Fruit fly (Drosophila melanogaster) whole organism, embryonic: Measurements from ENCODE around the gene CG43731.

Experiments
- Awh ChIP-seq: fragments of 200-800 bp; sonication (Bioruptor generic); IDR thresholded peaks from 2 replicates; pipeline ENCODE4, ENCODE4 v1.3.6; 2022; ENCODE audit warnings: missing biosample characterization, missing genetic modification characterization
- CG10267 ChIP-seq: fragments of 200-800 bp; sonication (Bioruptor generic); optimal IDR thresholded peaks from 2 replicates; lab custom pipeline; 2018; ENCODE audit warnings: missing biosample characterization, mild to moderate bottlenecking, missing genetic modification characterization, moderate library complexity
- CG11696 ChIP-seq: fragments of 200-800 bp; sonication (Bioruptor generic); IDR thresholded peaks from 2 replicates; pipeline ENCODE4 v1.3.6; 2022; ENCODE audit warnings: missing biosample characterization, missing genetic modification characterization
- CG12391 ChIP-seq: fragments of 200-800 bp; sonication (Bioruptor generic); optimal IDR thresholded peaks from 3 replicates; lab custom pipeline; 2018; ENCODE audit warnings: missing biosample characterization, mild to moderate bottlenecking, missing genetic modification characterization, moderate library complexity
- CG12659 ChIP-seq: fragments of 200-800 bp; sonication (Bioruptor generic); optimal IDR thresholded peaks from 3 replicates; lab custom pipeline; 2017; ENCODE audit warnings: mild to moderate bottlenecking, missing biosample characterization, missing genetic modification reagents, missing genetic modification characterization
- CG13624 ChIP-seq: fragments of 200-800 bp; sonication (Bioruptor generic); optimal IDR thresholded peaks from 2 replicates; lab custom pipeline; 2016; ENCODE audit warnings: missing biosample characterization, missing genetic modification characterization
- CG13775 ChIP-seq: fragments of 200-800 bp; sonication (Bioruptor generic); optimal IDR thresholded peaks from 3 replicates; lab custom pipeline; 2017; ENCODE audit warnings: missing biosample characterization, mild to moderate bottlenecking, missing genetic modification characterization
- CG15269 ChIP-seq: fragments of 200-800 bp; sonication (Bioruptor generic); optimal IDR thresholded peaks from 2 replicates; lab custom pipeline; 2018; ENCODE audit warnings: missing biosample characterization, mild to moderate bottlenecking, missing genetic modification characterization, moderate library complexity
- CG17359 ChIP-seq: fragments of 200-800 bp; sonication (Bioruptor generic); optimal IDR thresholded peaks from 3 replicates; lab custom pipeline; 2018; ENCODE audit warnings: missing biosample characterization, mild to moderate bottlenecking, missing genetic modification characterization, moderate library complexity
- CG18262 ChIP-seq: fragments of 200-800 bp; optimal IDR thresholded peaks from 3 replicates; lab custom pipeline; 2019; ENCODE audit warnings: missing biosample characterization, mild to moderate bottlenecking, missing genetic modification characterization, moderate library complexity
- CG1832 ChIP-seq: fragments of 200-800 bp; sonication (Bioruptor generic); optimal IDR thresholded peaks from 2 replicates; lab custom pipeline; 2017; ENCODE audit warnings: missing biosample characterization, mild to moderate bottlenecking, missing genetic modification characterization, inconsistent platforms
- CG2199 ChIP-seq: fragments of 200-800 bp; sonication (Bioruptor generic); IDR thresholded peaks from 3 replicates; pipeline ENCODE4 v1.3.6; 2022; ENCODE audit warnings: missing biosample characterization, missing genetic modification characterization
- CG3065 ChIP-seq: fragments of 200-800 bp; sonication (Bioruptor generic); optimal IDR thresholded peaks from 2 replicates; lab custom pipeline; 2016; ENCODE audit warnings: missing biosample characterization, missing genetic modification characterization
- CG4328 ChIP-seq: fragments of 200-800 bp; sonication (Bioruptor generic); optimal IDR thresholded peaks from 3 replicates; lab custom pipeline; 2017; ENCODE audit warnings: missing biosample characterization, missing genetic modification reagents, missing genetic modification characterization
- CG4404 ChIP-seq: fragments of 200-800 bp; sonication (Bioruptor generic); IDR thresholded peaks from 2 replicates; pipeline ENCODE4 v1.3.6; 2022; ENCODE audit warnings: missing biosample characterization, missing genetic modification characterization
- CG5245 ChIP-seq: fragments of 200-800 bp; sonication (Bioruptor generic); optimal IDR thresholded peaks from 3 replicates; lab custom pipeline; 2016; ENCODE audit warnings: missing biosample characterization, missing genetic modification characterization
- CG7786 ChIP-seq: fragments of 200-800 bp; sonication (Bioruptor generic); optimal IDR thresholded peaks from 2 replicates; lab custom pipeline; 2016; ENCODE audit warnings: missing biosample characterization, missing genetic modification characterization
- CG9215 ChIP-seq: fragments of 200-800 bp; sonication (Bioruptor generic); IDR thresholded peaks from 2 replicates; pipeline ENCODE4 v1.3.6; 2022; ENCODE audit warnings: missing biosample characterization, missing genetic modification characterization
- Dfd ChIP-seq, 2 experiments: fragments of >200 bp; optimal IDR thresholded peaks; 2 replicates each; lab custom pipeline; 2017; ENCODE audit warnings: missing biosample characterization in 2 of 2, missing genetic modification characterization in 2 of 2
- Eip74EF ChIP-seq, 2 experiments: fragments of 200-800 bp in 1 of 2; fragments of >200 bp in 1 of 2; sonication (Bioruptor generic) in 1 of 2; optimal IDR thresholded peaks; 2 replicates each; lab custom pipeline; 2017 to 2019; ENCODE audit warnings: missing biosample characterization in 2 of 2, missing genetic modification characterization in 2 of 2, mild to moderate bottlenecking in 1 of 2, moderate library complexity in 1 of 2
- Ets97D ChIP-seq: fragments of 200-800 bp; sonication (Bioruptor generic); optimal IDR thresholded peaks from 3 replicates; lab custom pipeline; 2016; ENCODE audit warnings: missing biosample characterization, missing genetic modification characterization
- GATAe ChIP-seq: fragments of 200-800 bp; sonication (Bioruptor generic); conservative IDR thresholded peaks from 2 replicates; pipeline ENCODE4 v1.3.6; 2022; ENCODE audit warnings: missing biosample characterization, missing genetic modification characterization
- HHEX ChIP-seq: fragments of 200-800 bp; sonication (Bioruptor generic); optimal IDR thresholded peaks from 3 replicates; lab custom pipeline; 2017; ENCODE audit warnings: missing biosample characterization, mild to moderate bottlenecking, missing genetic modification characterization, missing genetic modification reagents
- Med ChIP-seq: fragments of 200-800 bp; sonication (Bioruptor generic); peaks from one replicate; lab custom pipeline; 2016; ENCODE audit warnings: missing biosample characterization, missing genetic modification characterization, mild to moderate bottlenecking, inconsistent platforms, moderate library complexity
- Myb ChIP-seq: fragments of 200-800 bp; sonication (Bioruptor generic); optimal IDR thresholded peaks from 2 replicates; lab custom pipeline; 2016; ENCODE audit warnings: missing biosample characterization, missing genetic modification characterization
- Pdp1 ChIP-seq, 2 experiments: fragments of 200-800 bp; sonication (Bioruptor generic); optimal IDR thresholded peaks; 3 replicates each; lab custom pipeline; 2016; ENCODE audit warnings: missing biosample characterization in 2 of 2, missing genetic modification characterization in 2 of 2, mild to moderate bottlenecking in 1 of 2, moderate library complexity in 1 of 2
- Sox100B ChIP-seq: fragments of 200-800 bp; sonication (Bioruptor generic); optimal IDR thresholded peaks from 3 replicates; lab custom pipeline; 2018; ENCODE audit warnings: missing biosample characterization, mild to moderate bottlenecking, missing genetic modification characterization
- Taf1 ChIP-seq: fragments of 200-800 bp; sonication (Bioruptor generic); IDR thresholded peaks from 2 replicates; pipeline ENCODE4 v1.3.6; 2022; ENCODE audit warnings: missing biosample characterization, missing genetic modification characterization
- Xbp1 ChIP-seq: fragments of 200-800 bp; sonication (Bioruptor generic); optimal IDR thresholded peaks from 3 replicates; lab custom pipeline; 2016; ENCODE audit warnings: missing biosample characterization, mild to moderate bottlenecking, missing genetic modification characterization
- ara ChIP-seq: fragments of 200-800 bp; sonication (Bioruptor generic); IDR thresholded peaks from 2 replicates; pipeline ENCODE4 v1.3.6; 2022; ENCODE audit warnings: missing biosample characterization, missing genetic modification characterization
- ash1 ChIP-seq: fragments of 200-800 bp; sonication (Bioruptor generic); optimal IDR thresholded peaks from 2 replicates; lab custom pipeline; 2018; ENCODE audit warnings: missing biosample characterization, mild to moderate bottlenecking, missing genetic modification characterization
- bowl ChIP-seq: fragments of 200-800 bp; sonication (Bioruptor generic); IDR thresholded peaks from 2 replicates; pipeline ENCODE4 v1.3.6; 2022; ENCODE audit warnings: missing biosample characterization, missing genetic modification characterization
- chinmo ChIP-seq: fragments of 200-800 bp; sonication (Bioruptor generic); IDR thresholded peaks from 4 replicates; pipeline ENCODE4 v1.3.6; 2022; ENCODE audit warnings: missing biosample characterization, missing genetic modification characterization; ENCODE audit not compliant: partially characterized antibody
- dm ChIP-seq: fragments of 200-800 bp; sonication (Bioruptor generic); optimal IDR thresholded peaks from 3 replicates; lab custom pipeline; 2016; ENCODE audit warnings: missing biosample characterization, missing genetic modification characterization
- ems ChIP-seq: fragments of 200-800 bp; sonication (Bioruptor generic); optimal IDR thresholded peaks from 3 replicates; lab custom pipeline; 2016; ENCODE audit warnings: missing biosample characterization, missing genetic modification characterization
- insv ChIP-seq, 2 experiments: fragments of 200-800 bp; sonication (Bioruptor generic); optimal IDR thresholded peaks; 3 replicates each; lab custom pipeline; 2016 to 2018; ENCODE audit warnings: missing biosample characterization in 2 of 2, missing genetic modification characterization in 2 of 2
- jigr1 ChIP-seq: fragments of 200-800 bp; sonication (Bioruptor generic); IDR thresholded peaks from 3 replicates; pipeline ENCODE4 v1.3.6; 2022; ENCODE audit warnings: missing biosample characterization, missing genetic modification characterization
- lab ChIP-seq: fragments of 200-800 bp; sonication (Bioruptor generic); optimal IDR thresholded peaks from 3 replicates; lab custom pipeline; 2017; ENCODE audit warnings: missing biosample characterization, missing genetic modification characterization, mild to moderate bottlenecking, moderate library complexity, missing genetic modification reagents
- mirr ChIP-seq: fragments of 200-800 bp; sonication (Bioruptor generic); optimal IDR thresholded peaks from 3 replicates; lab custom pipeline; 2018; ENCODE audit warnings: missing biosample characterization, mild to moderate bottlenecking, missing genetic modification characterization
- nau ChIP-seq: fragments of 200-800 bp; sonication (Bioruptor generic); optimal IDR thresholded peaks from 3 replicates; lab custom pipeline; 2017; ENCODE audit warnings: missing biosample characterization, mild to moderate bottlenecking, missing genetic modification characterization, missing genetic modification reagents
- phol ChIP-seq: fragments of 200-800 bp; sonication (Bioruptor generic); optimal IDR thresholded peaks from 3 replicates; lab custom pipeline; 2018; ENCODE audit warnings: missing biosample characterization, mild to moderate bottlenecking, missing genetic modification characterization, moderate library complexity
- pros ChIP-seq: fragments of 200-800 bp; sonication (Bioruptor generic); optimal IDR thresholded peaks from 3 replicates; lab custom pipeline; 2019; ENCODE audit warnings: missing biosample characterization, mild to moderate bottlenecking, missing genetic modification characterization, moderate library complexity
- rib ChIP-seq: fragments of 200-800 bp; sonication (Bioruptor generic); IDR thresholded peaks from 2 replicates; pipeline ENCODE4 v1.3.6; 2022; ENCODE audit warnings: missing biosample characterization, missing genetic modification characterization
- row ChIP-seq: fragments of 200-800 bp; sonication (Bioruptor generic); IDR thresholded peaks from 3 replicates; pipeline ENCODE4 v1.3.6; 2022; ENCODE audit warnings: missing biosample characterization, missing genetic modification characterization
- seq ChIP-seq: fragments of 200-800 bp; sonication (Bioruptor generic); IDR thresholded peaks from 2 replicates; pipeline ENCODE4 v1.3.6; 2022; ENCODE audit warnings: missing biosample characterization, missing genetic modification characterization
- stwl ChIP-seq: fragments of 200-800 bp; sonication (Bioruptor generic); optimal IDR thresholded peaks from 3 replicates; lab custom pipeline; 2018; ENCODE audit warnings: missing biosample characterization, mild to moderate bottlenecking, missing genetic modification characterization, moderate library complexity
- tap ChIP-seq: fragments of 200-800 bp; optimal IDR thresholded peaks from 3 replicates; lab custom pipeline; 2019; ENCODE audit warnings: missing biosample characterization, mild to moderate bottlenecking, missing genetic modification characterization, moderate library complexity
- vvl ChIP-seq: fragments of 200-800 bp; sonication (Bioruptor generic); IDR thresholded peaks from 2 replicates; pipeline ENCODE4 v1.3.6; 2022; ENCODE audit warnings: missing biosample characterization, missing genetic modification characterization

The CG43731 gene

dm6 chr2L:19134366-19134689, 32.5 kb downstream of the CG43731 start:
- 0 out of 2 replicates have a peak, but pooled peaks have one; percentile 18 for TF ChIP-seq Awh (GFP tag; lab: Robert Waterston, UW)
- no peak for TF ChIP-seq CG13775 (GFP tag; lab: Kevin White, UChicago)
- no peak for TF ChIP-seq CG13624 (GFP tag; lab: Kevin White, UChicago)
- TF ChIP-seq Eip74EF (GFP tag; optimal IDR thresholded peaks at IDR 0.05; lab: Kevin White, UChicago): peak in 1 of 2 experiments; percentile 80
- TF ChIP-seq CG5245 (GFP tag; lab: Kevin White, UChicago): no peak
- TF ChIP-seq Taf1 (GFP tag; lab: Robert Waterston, UW): no peak
- TF ChIP-seq rib (GFP tag; lab: Robert Waterston, UW): 0 out of 2 replicates have a peak, but pooled peaks have one; percentile 22
- TF ChIP-seq CG3065: peak; percentile 11
- peak; percentile 71 for TF ChIP-seq Med
- peak; percentile 24 for TF ChIP-seq Sox100B (GFP tag; lab: Kevin White, UChicago)
- TF ChIP-seq CG2199: peak; percentile 58; the same call in 2 of the 3 replicates
- peak; percentile 56 for TF ChIP-seq vvl
- no peak for TF ChIP-seq stwl (tag; lab: Kevin White, UChicago)
- peak; percentile 51; the same call in 2 of the 4 replicates for TF ChIP-seq chinmo
- TF ChIP-seq CG10267 (tag; lab: Kevin White, UChicago): no peak

- no peak for TF ChIP-seq CG9215
- TF ChIP-seq CG12391 (tag; lab: Kevin White, UChicago): peak; percentile 50
- peak; percentile 62 for TF ChIP-seq seq (GFP tag; lab: Robert Waterston, UW)
- 0 out of 2 replicates have a peak, but pooled peaks have one; percentile 17 for TF ChIP-seq CG11696 (GFP tag; lab: Robert Waterston, UW)
- no peak for TF ChIP-seq HHEX
- peak; percentile 1 for TF ChIP-seq Xbp1 (GFP tag; lab: Kevin White, UChicago)
- peak; percentile 1 for TF ChIP-seq phol
- TF ChIP-seq Myb (GFP tag; lab: Kevin White, UChicago): no peak
- peak; percentile 67 for TF ChIP-seq row (GFP tag; lab: Robert Waterston, UW)
- no peak for TF ChIP-seq jigr1 (GFP tag; lab: Robert Waterston, UW)
- peak; percentile 19 for TF ChIP-seq CG18262
- TF ChIP-seq Pdp1 (GFP tag; optimal IDR thresholded peaks at IDR 0.05; lab: Kevin White, UChicago): peak in 1 of 2 experiments; percentile 83
- no peak for TF ChIP-seq CG4404 (GFP tag; lab: Robert Waterston, UW)
- peak; percentile 59 for TF ChIP-seq tap (tag; lab: Kevin White, UChicago)
- TF ChIP-seq CG1832 (GFP tag; lab: Kevin White, UChicago): peak; percentile 41
- TF ChIP-seq nau (GFP tag; lab: Kevin White, UChicago): no peak
- TF ChIP-seq GATAe (GFP tag; lab: Robert Waterston, UW): no peak
- peak; percentile 76 for TF ChIP-seq mirr (GFP tag; lab: Kevin White, UChicago)
- TF ChIP-seq dm (GFP tag; lab: Kevin White, UChicago): peak; percentile 47
- peak; percentile 99 for TF ChIP-seq chinmo
- TF ChIP-seq bowl (GFP tag; lab: Robert Waterston, UW): no peak; the same call in 1 of the 2 replicates
- no peak for TF ChIP-seq Dfd (GFP tag; optimal IDR thresholded peaks at IDR 0.05; lab: Kevin White, UChicago)
- TF ChIP-seq insv (GFP tag; optimal IDR thresholded peaks at IDR 0.05; lab: Kevin White, UChicago): peak; percentile 55 to 98
- peak; percentile 51 for TF ChIP-seq CG15269
- no peak for TF ChIP-seq CG17359 (tag; lab: Kevin White, UChicago)
- TF ChIP-seq pros (GFP tag; lab: Kevin White, UChicago): peak; percentile 99
- no peak for TF ChIP-seq CG5245 (GFP tag; lab: Kevin White, UChicago)
- TF ChIP-seq ems (GFP tag; lab: Kevin White, UChicago): no peak
- TF ChIP-seq vvl: peak; percentile 57; the same call in 1 of the 2 replicates
- no peak for TF ChIP-seq CG4328
- TF ChIP-seq CG7786 (GFP tag; lab: Kevin White, UChicago): no peak
- peak; percentile 35 for TF ChIP-seq CG12659 (GFP tag; lab: Kevin White, UChicago)
- TF ChIP-seq ash1 (GFP tag; lab: Kevin White, UChicago): peak; percentile 66
- peak; percentile 41; the same call in 1 of the 2 replicates for TF ChIP-seq ara (GFP tag; lab: Robert Waterston, UW)
- TF ChIP-seq Ets97D (GFP tag; lab: Kevin White, UChicago): no peak
- peak; percentile 28 for TF ChIP-seq lab (GFP tag; lab: Kevin White, UChicago)
These were observed 33.1 kb downstream of the CG43731 start, which contains the start of gene Polr1D for dm6 chr2L:19134814-19135523. TSS of gene Polr1D (minus strand) at chr2L:19135233.
